Worm (Caenorhabditis elegans) whole organism, mixed stage, embryonic: ENCODE results near the gene Y7A5A.7.

Source experiments
- M03D4.4 ChIP-seq: sonication (generic microtip); optimal IDR thresholded peaks from 2 replicates; lab custom pipeline; 2017; ENCODE audit warnings: mild to moderate bottlenecking, missing genetic modification characterization, missing compliant biosample characterization
- bed-3 ChIP-seq: fragments of 200-800 bp; sonication (Bioruptor generic); optimal IDR thresholded peaks from 3 replicates; lab custom pipeline; 2018; ENCODE audit warnings: mild to moderate bottlenecking, missing genetic modification characterization, moderate library complexity, missing compliant biosample characterization
- blmp-1 ChIP-seq: fragments of 150-350 bp; optimal IDR thresholded peaks from 2 replicates; lab custom pipeline; 2014; ENCODE audit warnings: missing biosample characterization, missing genetic modification characterization
- ceh-39 ChIP-seq: fragments of 150-350 bp; optimal IDR thresholded peaks from 2 replicates; lab custom pipeline; 2014; ENCODE audit warnings: missing biosample characterization, missing genetic modification characterization
- ceh-43 ChIP-seq: fragments of 200-800 bp; sonication (Bioruptor generic); optimal IDR thresholded peaks from 2 replicates; lab custom pipeline; 2018; ENCODE audit warnings: mild to moderate bottlenecking, missing genetic modification characterization, moderate library complexity, missing compliant biosample characterization
- ceh-83 ChIP-seq: fragments of 200-800 bp; sonication (Bioruptor generic); optimal IDR thresholded peaks from 2 replicates; lab custom pipeline; 2018; ENCODE audit warnings: mild to moderate bottlenecking, missing genetic modification characterization, missing compliant biosample characterization
- cnd-1 ChIP-seq: fragments of 200-800 bp; sonication (Bioruptor generic); optimal IDR thresholded peaks from 2 replicates; lab custom pipeline; 2018; ENCODE audit warnings: mild to moderate bottlenecking, missing genetic modification characterization, missing compliant biosample characterization
- drap-1 ChIP-seq: fragments of 200-800 bp; sonication (Bioruptor generic); optimal IDR thresholded peaks from 3 replicates; lab custom pipeline; 2018; ENCODE audit warnings: mild to moderate bottlenecking, missing genetic modification characterization, missing compliant biosample characterization
- elt-1 ChIP-seq: sonication (generic microtip); optimal IDR thresholded peaks from 2 replicates; lab custom pipeline; 2017; ENCODE audit warnings: missing genetic modification characterization, mild to moderate bottlenecking, missing compliant biosample characterization, antibody characterized with exemption, moderate library complexity, borderline replicate concordance; ENCODE audit not compliant: insufficient read depth
- flh-1 ChIP-seq: fragments of 200-800 bp; sonication (Bioruptor generic); optimal IDR thresholded peaks from 2 replicates; lab custom pipeline; 2018; ENCODE audit warnings: mild to moderate bottlenecking, missing genetic modification characterization, moderate library complexity, missing compliant biosample characterization
- hlh-1 ChIP-seq: fragments of 150-350 bp; optimal IDR thresholded peaks from 2 replicates; lab custom pipeline; 2014; ENCODE audit warnings: missing biosample characterization, missing genetic modification reagents, missing genetic modification characterization
- lin-13 ChIP-seq: fragments of 150-350 bp; optimal IDR thresholded peaks from 2 replicates; lab custom pipeline; 2014; ENCODE audit warnings: missing biosample characterization, missing genetic modification characterization
- lsy-2 ChIP-seq: fragments of 150-350 bp; optimal IDR thresholded peaks from 2 replicates; lab custom pipeline; 2014; ENCODE audit warnings: missing biosample characterization, missing genetic modification characterization
- mab-5 ChIP-seq: fragments of 150-350 bp; optimal IDR thresholded peaks from 2 replicates; lab custom pipeline; 2014; ENCODE audit warnings: missing biosample characterization, missing genetic modification characterization
- mep-1 ChIP-seq: fragments of 150-350 bp; optimal IDR thresholded peaks from 2 replicates; lab custom pipeline; 2017; ENCODE audit warnings: missing biosample characterization, missing genetic modification reagents, missing genetic modification characterization, inconsistent platforms
- mls-2 ChIP-seq: sonication (generic microtip); optimal IDR thresholded peaks from 2 replicates; lab custom pipeline; 2016; ENCODE audit warnings: mild to moderate bottlenecking, missing genetic modification characterization, moderate library complexity, missing compliant biosample characterization
- nhr-12 ChIP-seq: fragments of 150-350 bp; optimal IDR thresholded peaks from 2 replicates; lab custom pipeline; 2014; ENCODE audit warnings: missing biosample characterization, missing genetic modification characterization
- nhr-237 ChIP-seq: fragments of 150-350 bp; optimal IDR thresholded peaks from 2 replicates; lab custom pipeline; 2014; ENCODE audit warnings: missing biosample characterization, missing genetic modification characterization
- nhr-28 ChIP-seq: fragments of 150-350 bp; optimal IDR thresholded peaks from 2 replicates; lab custom pipeline; 2014; ENCODE audit warnings: missing biosample characterization, missing genetic modification characterization
- nhr-76 ChIP-seq: sonication (generic microtip); optimal IDR thresholded peaks from 2 replicates; lab custom pipeline; 2017; ENCODE audit warnings: missing biosample characterization, missing genetic modification characterization
- pha-4 ChIP-seq: fragments of 150-350 bp; optimal IDR thresholded peaks from 2 replicates; lab custom pipeline; 2018; ENCODE audit warnings: missing biosample characterization, missing genetic modification reagents, missing genetic modification characterization
- sem-2 ChIP-seq: fragments of 200-800 bp; sonication (Bioruptor generic); optimal IDR thresholded peaks from 2 replicates; lab custom pipeline; 2018; ENCODE audit warnings: mild to moderate bottlenecking, missing genetic modification characterization, missing compliant biosample characterization
- snpc-4 ChIP-seq: fragments of 150-350 bp; optimal IDR thresholded peaks from 2 replicates; lab custom pipeline; 2014; ENCODE audit warnings: missing biosample characterization, missing genetic modification characterization
- sptf-1 ChIP-seq: sonication (generic microtip); optimal IDR thresholded peaks from 2 replicates; lab custom pipeline; 2017; ENCODE audit warnings: mild to moderate bottlenecking, missing genetic modification characterization, moderate library complexity, missing compliant biosample characterization
- unc-120 ChIP-seq: sonication (generic microtip); optimal IDR thresholded peaks from 2 replicates; lab custom pipeline; 2017; ENCODE audit warnings: missing genetic modification characterization, missing compliant biosample characterization; ENCODE audit not compliant: poor library complexity, severe bottlenecking
- unc-62 ChIP-seq: fragments of 150-350 bp; optimal IDR thresholded peaks from 2 replicates; lab custom pipeline; 2014; ENCODE audit warnings: missing biosample characterization, missing genetic modification reagents, missing genetic modification characterization
- ztf-11 ChIP-seq: fragments of 150-350 bp; optimal IDR thresholded peaks from 2 replicates; lab custom pipeline; 2014; ENCODE audit warnings: missing biosample characterization, missing genetic modification characterization

The Y7A5A.7 gene

ce11 chrX:15779503-15779902, 24.5 kb downstream of the Y7A5A.7 start:
- no peak for TF ChIP-seq ztf-11 (tag; lab: Kevin White, UChicago)

DNA sequence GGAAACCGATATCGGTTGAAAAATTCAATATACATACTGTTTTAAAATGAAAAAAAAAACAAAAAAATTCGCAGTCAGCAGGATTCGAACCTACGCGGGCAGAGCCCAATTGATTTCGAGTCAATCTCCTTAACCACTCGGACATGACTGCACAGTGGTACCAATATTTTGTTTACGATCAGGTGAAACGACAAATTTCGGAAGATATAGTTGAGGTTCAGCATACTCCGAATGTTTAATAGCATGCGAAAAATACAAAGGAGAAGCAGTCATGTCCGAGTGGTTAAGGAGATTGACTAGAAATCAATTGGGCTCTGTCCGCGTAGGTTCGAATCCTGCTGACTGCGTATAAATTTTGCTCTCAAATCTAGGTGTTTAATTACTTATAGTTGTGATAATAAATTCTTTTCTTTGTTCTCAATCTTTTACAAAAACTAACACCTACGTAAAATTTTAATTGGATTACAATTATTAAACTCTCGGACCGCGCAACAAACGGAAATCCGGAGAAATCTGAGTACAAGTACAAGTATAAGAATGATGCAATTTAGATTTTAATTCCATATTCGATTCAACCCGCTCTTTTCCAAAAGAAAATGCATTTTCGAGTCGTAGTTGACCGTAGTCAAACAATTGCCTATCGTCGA, 30.6 kb downstream of the Y7A5A.7 start, which contains the start of gene Y7A5A.13:
TSS of gene Y7A5A.13 (plus strand) at position 597 of the 647 bp plus-strand sequence.
- TF ChIP-seq nhr-76 (tag; lab: Kevin White, UChicago) = no peak
- no peak for TF ChIP-seq ceh-43 (GFP tag; lab: Kevin White, UChicago)
- no peak for TF ChIP-seq ceh-83 (GFP tag; lab: Kevin White, UChicago)
- no peak for TF ChIP-seq nhr-12 (tag; lab: Kevin White, UChicago)
- TF ChIP-seq mls-2 (tag; lab: Kevin White, UChicago) = no peak
- no peak for TF ChIP-seq M03D4.4
- no peak for TF ChIP-seq hlh-1
- no peak for TF ChIP-seq mep-1 (tag; lab: Kevin White, UChicago)
- no peak for TF ChIP-seq ztf-11 (tag; lab: Kevin White, UChicago)
- no peak for TF ChIP-seq nhr-237 (tag; lab: Kevin White, UChicago)
- TF ChIP-seq lsy-2 = no peak
- TF ChIP-seq unc-120 (tag; lab: Kevin White, UChicago) = no peak
- TF ChIP-seq sem-2 (GFP tag; lab: Kevin White, UChicago) = no peak
- TF ChIP-seq ceh-39 (tag; lab: Kevin White, UChicago) = no peak
- no peak for TF ChIP-seq sptf-1 (tag; lab: Kevin White, UChicago)
- TF ChIP-seq, all 35 proteins: peak for 0

DNA sequence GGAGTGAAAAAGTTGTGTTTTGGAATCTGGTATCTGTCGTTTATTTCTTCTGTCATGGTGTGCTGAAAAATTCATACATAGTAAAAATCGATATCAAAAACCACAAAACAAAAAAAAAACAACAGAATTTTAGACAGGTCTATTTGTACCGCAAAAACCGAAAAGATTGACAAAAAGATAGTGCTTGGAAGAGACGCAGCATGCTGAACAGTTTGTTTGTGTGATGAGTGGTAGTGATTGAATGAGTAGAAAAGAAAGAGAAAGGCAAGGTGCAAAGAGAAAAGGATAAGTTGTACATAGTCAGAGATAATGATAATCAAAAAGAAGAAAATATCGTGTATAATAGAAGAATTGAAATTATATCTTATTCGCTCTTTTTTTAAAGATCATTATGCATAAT, 31.3 kb downstream of the Y7A5A.7 start, which contains the start of gene Y7A5A.2:
TSS of gene Y7A5A.2 (minus strand) at position 62 of the 400 bp plus-strand sequence.
- TF ChIP-seq mab-5 (tag; lab: Kevin White, UChicago) (no peak), ceh-39 (tag; lab: Kevin White, UChicago) (no peak), blmp-1 (tag; lab: Kevin White, UChicago) (peak; percentile 40)

DNA sequence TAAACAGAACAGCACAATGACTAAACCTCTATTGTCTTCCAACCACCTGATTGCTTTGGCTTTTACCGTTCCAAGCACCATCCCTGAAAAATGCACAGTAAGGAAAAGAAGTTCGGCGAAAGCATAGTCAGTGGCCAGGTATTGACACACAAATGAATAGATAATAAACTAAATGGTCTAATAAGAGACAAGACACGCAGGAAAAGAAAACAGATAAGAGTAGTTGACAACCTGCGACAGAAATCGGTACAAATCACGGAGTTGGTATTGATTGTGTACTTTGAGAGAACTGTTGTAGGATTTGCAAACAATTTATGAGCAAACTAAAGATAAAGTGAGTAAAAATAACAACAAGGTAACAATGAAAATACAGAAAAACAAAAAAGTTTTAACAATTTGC, 32.6 kb downstream of the Y7A5A.7 start, which contains the start of gene Y7A5A.1:
TSS of gene Y7A5A.1 (minus strand) at position 83 of the 400 bp plus-strand sequence.
- no peak for TF ChIP-seq unc-62 (GFP tag; lab: Kevin White, UChicago)
- TF ChIP-seq snpc-4 (tag; lab: Kevin White, UChicago) = no peak
- TF ChIP-seq mls-2 (tag; lab: Kevin White, UChicago) = no peak
- TF ChIP-seq pha-4 (tag; lab: Kevin White, UChicago) = no peak
- TF ChIP-seq nhr-28 (tag; lab: Kevin White, UChicago) = no peak
- TF ChIP-seq ztf-11 (tag; lab: Kevin White, UChicago) = no peak
- no peak for TF ChIP-seq lsy-2
- TF ChIP-seq mep-1 (tag; lab: Kevin White, UChicago) = no peak
- no peak for TF ChIP-seq drap-1 (GFP tag; lab: Kevin White, UChicago)
- no peak for TF ChIP-seq nhr-237 (tag; lab: Kevin White, UChicago)
- TF ChIP-seq elt-1 = no peak
- no peak for TF ChIP-seq flh-1 (GFP tag; lab: Kevin White, UChicago)
- no peak for TF ChIP-seq nhr-76 (tag; lab: Kevin White, UChicago)
- TF ChIP-seq cnd-1 = no peak
- no peak for TF ChIP-seq blmp-1 (tag; lab: Kevin White, UChicago)
- TF ChIP-seq sptf-1 (tag; lab: Kevin White, UChicago) = no peak
- TF ChIP-seq nhr-12 (tag; lab: Kevin White, UChicago) = no peak
- TF ChIP-seq ceh-39 (tag; lab: Kevin White, UChicago) = no peak
- no peak for TF ChIP-seq unc-120 (tag; lab: Kevin White, UChicago)
- TF ChIP-seq hlh-1 = no peak
- TF ChIP-seq, all 35 proteins: peak for 0

ce11 chrX:15770787-15771186, 33.2 kb downstream of the Y7A5A.7 start:
- TF ChIP-seq pha-4 (tag; lab: Kevin White, UChicago) (no peak), bed-3 (no peak), mep-1 (tag; lab: Kevin White, UChicago) (no peak), cnd-1 (no peak), sem-2 (GFP tag; lab: Kevin White, UChicago) (no peak), lin-13 (tag; lab: Kevin White, UChicago) (no peak)
